Worm (Caenorhabditis elegans): Measurements from ENCODE around the gene srz-1.

DNA sequence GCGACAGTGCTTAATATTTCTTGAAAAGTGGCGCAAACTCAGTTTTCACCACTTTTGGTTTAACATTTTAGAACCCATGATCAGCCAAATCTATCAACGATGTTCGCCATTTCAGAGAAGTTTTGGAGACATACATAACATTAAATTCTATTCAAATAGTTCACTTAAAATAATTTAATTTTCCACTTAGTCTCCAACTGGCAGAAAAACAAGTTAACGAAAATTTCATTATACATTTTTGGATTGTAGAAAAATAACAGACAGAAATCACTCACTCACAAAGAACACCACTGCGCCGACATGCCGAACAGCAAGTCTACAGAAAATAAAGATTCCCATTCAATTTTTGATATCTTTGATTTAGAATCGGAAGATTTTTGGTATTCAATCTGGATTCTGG is 4.3 kb downstream of the srz-1 start, which contains the start of gene srw-44:
- TF ChIP-seq lin-13 (tag; optimal IDR thresholded peaks at IDR 0.05) (no peak), lsy-2 (tag; optimal IDR thresholded peaks at IDR 0.05) (no peak), pha-4 (tag; optimal IDR thresholded peaks at IDR 0.05) (no peak), ces-1 (GFP tag; optimal IDR thresholded peaks at IDR 0.05) (no peak), nhr-237 (tag; optimal IDR thresholded peaks at IDR 0.05) (no peak), elt-3 (tag; optimal IDR thresholded peaks at IDR 0.05) (no peak), ham-2 (GFP tag; optimal IDR thresholded peaks at IDR 0.05) (no peak), mep-1 (tag; optimal IDR thresholded peaks at IDR 0.05) (no peak)
